Fruit fly (Drosophila melanogaster): ENCODE results near the gene CG44838.

The CG44838 gene

dm6 chr3L:9455819-9456388 lies 4.9 kb upstream of the CG44838 start, which contains the start of the genes phol and CG3552:
phol (minus strand) TSS chr3L:9456281.
CG3552 (plus strand) TSS chr3L:9456318.
- TF ChIP-seq CG15710 (tag; optimal IDR thresholded peaks at IDR 0.05) (no peak), fd96Ca (GFP tag; IDR thresholded peaks at IDR 0.05) (no peak), CG4496 (GFP tag; IDR thresholded peaks at IDR 0.05) (0 out of 3 replicates have a peak, but pooled peaks have one; percentile 19), CG34367 (tag; optimal IDR thresholded peaks at IDR 0.05) (no peak)

DNA sequence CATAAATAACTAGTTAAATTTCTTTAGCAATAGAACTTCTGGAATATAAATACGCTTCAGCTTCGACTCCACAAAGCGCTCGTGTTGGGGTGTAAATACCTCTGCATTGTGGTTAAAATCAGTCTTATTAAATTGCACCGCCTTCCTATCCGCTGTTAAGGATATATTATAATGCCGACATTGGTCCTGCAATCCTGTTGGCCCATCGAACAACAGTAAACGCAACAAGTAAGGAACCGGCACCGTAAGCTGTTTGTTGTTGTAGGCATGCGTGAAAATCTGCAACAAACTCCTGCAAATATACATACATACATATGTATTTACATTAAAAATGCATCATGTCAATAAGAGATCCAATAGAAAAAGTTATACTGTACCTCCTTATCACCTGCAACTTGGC lies 4.5 kb upstream of the CG44838 start:
- no peak for TF ChIP-seq CG34367 (tag; optimal IDR thresholded peaks at IDR 0.05)
- TF ChIP-seq CG13204 (GFP tag; optimal IDR thresholded peaks at IDR 0.05): no peak
- TF ChIP-seq CG32121 (GFP tag; IDR thresholded peaks at IDR 0.05): no peak
- TF ChIP-seq rn (GFP tag; IDR thresholded peaks at IDR 0.05): no peak
- no peak for TF ChIP-seq EcR (GFP tag; optimal IDR thresholded peaks at IDR 0.05)
- TF ChIP-seq Pif1B (GFP tag; optimal IDR thresholded peaks at IDR 0.05): no peak
- TF ChIP-seq CG9948 (tag; optimal IDR thresholded peaks at IDR 0.05): no peak
- TF ChIP-seq gl (tag; optimal IDR thresholded peaks at IDR 0.05): no peak
- no peak for TF ChIP-seq CG17806 (tag; optimal IDR thresholded peaks at IDR 0.05)
- TF ChIP-seq CG15710 (tag; optimal IDR thresholded peaks at IDR 0.05): no peak
- TF ChIP-seq CG4496 (GFP tag; IDR thresholded peaks at IDR 0.05): no peak
- no peak for TF ChIP-seq CG10348 (GFP tag; IDR thresholded peaks at IDR 0.05)
- no peak for TF ChIP-seq CG12605 (GFP tag; IDR thresholded peaks at IDR 0.05)
- no peak for TF ChIP-seq CG8301 (tag; optimal IDR thresholded peaks at IDR 0.05)
- TF ChIP-seq Pif1A (GFP tag; optimal IDR thresholded peaks at IDR 0.05): no peak
- TF ChIP-seq Snoo (tag; optimal IDR thresholded peaks at IDR 0.05): no peak
- no peak for TF ChIP-seq CG8159 (tag; optimal IDR thresholded peaks at IDR 0.05)
- no peak for TF ChIP-seq D1 (tag; optimal IDR thresholded peaks at IDR 0.05)
- no peak for TF ChIP-seq CG14655 (GFP tag; optimal IDR thresholded peaks at IDR 0.05)
- no peak for TF ChIP-seq Ets98B (GFP tag; IDR thresholded peaks at IDR 0.05)

dm6 chr3L:9457619-9458092 lies 3.2 kb upstream of the CG44838 start, which contains the start of gene CG3437:
CG3437 (minus strand) TSS chr3L:9457669.
- peak; percentile 99 for TF ChIP-seq Snoo (tag; optimal IDR thresholded peaks at IDR 0.05)
- peak; percentile 100 for TF ChIP-seq CG8301 (tag; optimal IDR thresholded peaks at IDR 0.05)
- peak; percentile 98 for TF ChIP-seq CG13204 (GFP tag; optimal IDR thresholded peaks at IDR 0.05)
- TF ChIP-seq CG14655 (GFP tag; optimal IDR thresholded peaks at IDR 0.05): peak; percentile 100
- TF ChIP-seq fd96Ca (GFP tag; IDR thresholded peaks at IDR 0.05): peak; percentile 100
- peak; percentile 100 for TF ChIP-seq CG4496 (GFP tag; IDR thresholded peaks at IDR 0.05)
- peak; percentile 100 for TF ChIP-seq Pif1A (GFP tag; optimal IDR thresholded peaks at IDR 0.05)
- TF ChIP-seq CG10348 (GFP tag; IDR thresholded peaks at IDR 0.05): peak; percentile 99
- TF ChIP-seq Ets98B (GFP tag; IDR thresholded peaks at IDR 0.05): peak; percentile 100
- peak; percentile 99 for TF ChIP-seq CG17806 (tag; optimal IDR thresholded peaks at IDR 0.05)
- peak; percentile 100 for TF ChIP-seq CG15710 (tag; optimal IDR thresholded peaks at IDR 0.05)
- TF ChIP-seq rn (GFP tag; IDR thresholded peaks at IDR 0.05): peak; percentile 100
- TF ChIP-seq CG32121 (GFP tag; IDR thresholded peaks at IDR 0.05): peak; percentile 100
- peak; percentile 100 for TF ChIP-seq CG9948 (tag; optimal IDR thresholded peaks at IDR 0.05)
- TF ChIP-seq CG8159 (tag; optimal IDR thresholded peaks at IDR 0.05): peak; percentile 99
- peak; percentile 98 for TF ChIP-seq gl (tag; optimal IDR thresholded peaks at IDR 0.05)
- TF ChIP-seq CG34367 (tag; optimal IDR thresholded peaks at IDR 0.05): peak; percentile 99
- TF ChIP-seq D1 (tag; optimal IDR thresholded peaks at IDR 0.05): no peak
- peak; percentile 99 for TF ChIP-seq Pif1B (GFP tag; optimal IDR thresholded peaks at IDR 0.05)
- TF ChIP-seq EcR (GFP tag; optimal IDR thresholded peaks at IDR 0.05): peak; percentile 56
- TF ChIP-seq CG12605 (GFP tag; IDR thresholded peaks at IDR 0.05): peak; percentile 100

DNA sequence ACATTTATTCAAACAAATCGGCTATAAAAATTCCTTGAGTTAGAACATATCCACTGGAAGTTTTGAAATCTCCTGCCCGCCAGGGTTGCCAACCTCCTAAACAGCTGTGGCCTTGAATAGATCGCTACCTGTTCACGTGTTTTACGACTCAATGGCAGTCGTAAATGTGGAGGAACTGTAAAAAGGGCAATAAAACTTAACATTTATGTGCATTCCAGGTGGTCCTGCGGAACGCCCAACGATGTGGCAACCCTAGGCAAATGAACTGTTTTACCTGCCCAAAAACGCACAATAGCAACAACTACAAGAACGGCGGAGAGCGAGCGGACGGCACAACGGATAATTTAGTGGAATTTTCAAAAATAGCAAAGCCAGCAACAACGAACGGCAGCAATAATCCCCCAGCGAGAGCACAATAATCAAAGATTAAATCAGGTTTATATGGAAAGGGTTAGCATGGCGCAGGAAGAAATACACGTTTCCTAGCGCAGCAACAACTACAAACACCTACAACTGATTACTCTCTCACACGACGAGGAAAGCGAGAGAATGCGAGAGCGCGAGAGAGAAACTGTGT lies 908 bp downstream of the CG44838 start:
- TF ChIP-seq CG8159 (tag; optimal IDR thresholded peaks at IDR 0.05) (no peak), rn (GFP tag; IDR thresholded peaks at IDR 0.05) (0 out of 2 replicates have a peak, but pooled peaks have one; percentile 28), D1 (tag; optimal IDR thresholded peaks at IDR 0.05) (no peak), fd96Ca (GFP tag; IDR thresholded peaks at IDR 0.05) (peak; percentile 47; the same call in 2 of the 3 replicates), CG12605 (GFP tag; IDR thresholded peaks at IDR 0.05) (no peak), Snoo (tag; optimal IDR thresholded peaks at IDR 0.05) (no peak), Pif1B (GFP tag; optimal IDR thresholded peaks at IDR 0.05) (no peak), CG4496 (GFP tag; IDR thresholded peaks at IDR 0.05) (peak; percentile 69; the same call in 2 of the 3 replicates), CG34367 (tag; optimal IDR thresholded peaks at IDR 0.05) (peak; percentile 36), CG13204 (GFP tag; optimal IDR thresholded peaks at IDR 0.05) (no peak), CG14655 (GFP tag; optimal IDR thresholded peaks at IDR 0.05) (no peak), CG17806 (tag; optimal IDR thresholded peaks at IDR 0.05) (peak; percentile 30), Ets98B (GFP tag; IDR thresholded peaks at IDR 0.05) (no peak), EcR (GFP tag; optimal IDR thresholded peaks at IDR 0.05) (peak; percentile 81), Pif1A (GFP tag; optimal IDR thresholded peaks at IDR 0.05) (no peak), CG10348 (GFP tag; IDR thresholded peaks at IDR 0.05) (no peak), CG32121 (GFP tag; IDR thresholded peaks at IDR 0.05) (peak; percentile 36), CG9948 (tag; optimal IDR thresholded peaks at IDR 0.05) (peak; percentile 7), gl (tag; optimal IDR thresholded peaks at IDR 0.05) (no peak), CG15710 (tag; optimal IDR thresholded peaks at IDR 0.05) (no peak), CG8301 (tag; optimal IDR thresholded peaks at IDR 0.05) (no peak)

DNA sequence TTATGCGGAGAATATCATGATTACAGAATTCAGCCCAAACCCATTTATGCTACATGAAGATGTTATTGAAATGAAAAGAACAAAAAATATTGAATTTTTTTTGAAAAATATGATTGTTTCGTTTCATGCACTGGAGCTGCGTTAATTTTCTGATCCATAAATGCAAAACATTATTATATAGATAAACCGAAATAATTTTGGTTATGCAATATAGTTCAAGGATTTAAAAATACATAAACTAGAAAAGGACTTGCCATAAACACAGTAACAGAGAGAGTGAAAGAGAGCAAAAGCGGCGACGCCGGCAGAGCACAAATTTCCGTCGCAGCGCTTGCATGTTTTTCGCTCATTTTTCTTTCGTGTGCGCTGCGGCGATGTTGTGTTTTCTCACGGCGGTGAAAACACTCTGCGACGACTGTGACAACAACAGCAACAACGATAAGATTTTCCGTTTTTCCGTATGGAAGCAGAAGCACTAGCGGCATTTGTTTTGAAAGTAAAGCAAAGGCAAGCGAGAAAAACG lies 1.5 kb downstream of the CG44838 start:
- TF ChIP-seq D1 (tag; optimal IDR thresholded peaks at IDR 0.05) (peak; percentile 93), CG32121 (GFP tag; IDR thresholded peaks at IDR 0.05) (peak; percentile 90), Pif1A (GFP tag; optimal IDR thresholded peaks at IDR 0.05) (peak; percentile 94), CG9948 (tag; optimal IDR thresholded peaks at IDR 0.05) (peak; percentile 88), fd96Ca (GFP tag; IDR thresholded peaks at IDR 0.05) (no peak), CG13204 (GFP tag; optimal IDR thresholded peaks at IDR 0.05) (peak; percentile 49), CG8301 (tag; optimal IDR thresholded peaks at IDR 0.05) (peak; percentile 96), EcR (GFP tag; optimal IDR thresholded peaks at IDR 0.05) (no peak), Ets98B (GFP tag; IDR thresholded peaks at IDR 0.05) (peak; percentile 91), CG15710 (tag; optimal IDR thresholded peaks at IDR 0.05) (peak; percentile 91), CG10348 (GFP tag; IDR thresholded peaks at IDR 0.05) (peak; percentile 52; the same call in 1 of the 2 replicates), rn (GFP tag; IDR thresholded peaks at IDR 0.05) (no peak), Snoo (tag; optimal IDR thresholded peaks at IDR 0.05) (peak; percentile 89), CG34367 (tag; optimal IDR thresholded peaks at IDR 0.05) (peak; percentile 90), Pif1B (GFP tag; optimal IDR thresholded peaks at IDR 0.05) (peak; percentile 87), CG12605 (GFP tag; IDR thresholded peaks at IDR 0.05) (peak; percentile 66), CG14655 (GFP tag; optimal IDR thresholded peaks at IDR 0.05) (peak; percentile 96), CG17806 (tag; optimal IDR thresholded peaks at IDR 0.05) (peak; percentile 90), CG8159 (tag; optimal IDR thresholded peaks at IDR 0.05) (peak; percentile 94), gl (tag; optimal IDR thresholded peaks at IDR 0.05) (peak; percentile 62), CG4496 (GFP tag; IDR thresholded peaks at IDR 0.05) (peak; percentile 92)
